Worm (Caenorhabditis elegans): ENCODE data around the gene hint-3.

Gene hint-3

DNA sequence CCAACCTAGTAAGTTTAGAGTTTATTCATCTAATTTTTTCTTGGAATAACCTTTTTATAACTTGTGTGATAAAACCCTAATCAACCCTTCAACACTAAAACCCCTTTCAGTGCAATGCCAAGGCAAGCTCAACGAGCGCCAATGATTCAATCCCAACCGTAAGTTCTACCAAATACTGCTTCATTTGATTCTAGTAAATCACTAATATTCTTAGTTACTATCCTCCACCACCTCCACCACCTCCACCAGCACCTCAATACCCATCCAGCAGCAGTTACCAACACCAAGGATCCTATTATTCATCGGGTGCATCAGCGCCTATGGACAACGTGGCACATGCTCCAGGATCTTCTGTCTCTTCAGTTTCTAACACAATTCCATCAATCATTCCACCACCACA lies 25.6 kb downstream of the hint-3 start:
- TF ChIP-seq lin-40 (tag; optimal IDR thresholded peaks at IDR 0.05), result no peak
- TF ChIP-seq akir-1 (GFP tag; optimal IDR thresholded peaks at IDR 0.05), result no peak
- no peak for TF ChIP-seq lag-1 (GFP tag; IDR thresholded peaks at IDR 0.05)

- TF ChIP-seq die-1 (tag; optimal IDR thresholded peaks at IDR 0.05) (no peak), madf-3 (GFP tag; IDR thresholded peaks at IDR 0.05) (0 out of 2 replicates have a peak, but pooled peaks have one; percentile 4)
Observed at ce11 chrV:7786639-7787038, 26.4 kb downstream of the hint-3 start.

- TF ChIP-seq ceh-40 (GFP tag; IDR thresholded peaks at IDR 0.05) (no peak), tlf-1 (GFP tag; optimal IDR thresholded peaks at IDR 0.05) (no peak), F22D6.2 (tag; optimal IDR thresholded peaks at IDR 0.05) (no peak), cebp-1 (GFP tag; IDR thresholded peaks at IDR 0.05) (no peak), cebp-1 (tag; optimal IDR thresholded peaks at IDR 0.05) (no peak), madf-6 (GFP tag; IDR thresholded peaks at IDR 0.05) (no peak), him-1 (tag; optimal IDR thresholded peaks at IDR 0.05) (no peak)
Observed at ce11 chrV:7793067-7793466, 32.8 kb downstream of the hint-3 start, which contains the start of gene flp-21. Gene flp-21 (plus strand): TSS chrV:7793367.

ce11 chrV:7798079-7798478 lies 37.8 kb downstream of the hint-3 start, which contains the start of gene ZK742.7:
Gene ZK742.7 (plus strand): TSS chrV:7798379.
- TF ChIP-seq zfh-2 (GFP tag; conservative IDR thresholded peaks at IDR 0.05) (no peak), nfya-2 (GFP tag; IDR thresholded peaks at IDR 0.05) (no peak), efl-1 (GFP tag; optimal IDR thresholded peaks at IDR 0.05) (no peak)

- TF ChIP-seq hmg-1.2 (GFP tag; IDR thresholded peaks at IDR 0.05), result no peak
- peak; percentile 71 for TF ChIP-seq lsl-1 (GFP tag; optimal IDR thresholded peaks at IDR 0.05)
- TF ChIP-seq F33H1.4 (GFP tag; IDR thresholded peaks at IDR 0.05), result peak; percentile 80
Observed at ce11 chrV:7803563-7803962, 43.3 kb downstream of the hint-3 start.

DNA sequence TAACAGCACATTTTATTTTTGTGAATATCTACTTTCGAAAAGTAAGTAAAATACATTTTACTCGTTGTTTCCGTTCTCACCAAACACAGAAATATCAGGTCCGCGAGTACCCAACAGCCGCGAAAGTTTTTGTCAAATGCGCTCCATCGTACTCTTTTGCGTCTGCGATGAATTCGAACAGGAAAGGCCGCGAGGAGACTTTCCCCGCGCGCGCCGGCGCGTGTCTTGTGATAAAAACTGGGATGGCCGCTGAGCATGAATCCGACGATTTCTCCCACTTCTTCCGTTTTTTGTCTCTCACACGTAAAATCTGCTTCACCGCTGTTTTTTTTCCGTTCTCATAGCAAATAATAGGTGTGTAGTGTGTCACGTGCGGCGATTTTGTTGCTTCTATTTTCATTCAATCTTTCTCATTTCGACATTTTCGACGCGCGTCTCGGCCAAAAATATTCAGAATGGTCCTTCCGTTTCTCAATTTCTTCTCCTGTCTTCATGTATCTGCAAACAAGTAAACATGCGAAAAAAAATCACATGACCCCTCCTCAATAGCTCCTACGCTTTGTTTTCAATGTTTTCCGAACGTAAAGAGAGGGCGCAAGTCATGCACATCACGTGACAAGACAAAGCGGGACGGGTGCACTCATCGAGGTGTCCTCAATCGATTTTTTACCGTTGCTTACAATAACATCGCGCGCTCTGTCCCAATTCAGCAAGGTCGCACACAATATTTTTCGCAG lies 44.0 kb downstream of the hint-3 start, which contains the start of gene uvs-1:
Gene uvs-1, minus strand, starts transcription at position 145 of the 737 bp plus-strand sequence.
- TF ChIP-seq ztf-26 (tag; optimal IDR thresholded peaks at IDR 0.05) (no peak), mes-4 (tag; optimal IDR thresholded peaks at IDR 0.05) (no peak), ets-4 (GFP tag; optimal IDR thresholded peaks at IDR 0.05) (no peak), dpl-1 (GFP tag; optimal IDR thresholded peaks at IDR 0.05) (peak; percentile 51), ceh-40 (GFP tag; IDR thresholded peaks at IDR 0.05) (no peak), rec-8 (tag; optimal IDR thresholded peaks at IDR 0.05) (no peak), snpc-1.3 (tag; optimal IDR thresholded peaks at IDR 0.05; ENCODE audit: insufficient read depth) (no peak), sea-2 (GFP tag; IDR thresholded peaks at IDR 0.05) (no peak), ekl-4 (GFP tag; IDR thresholded peaks at IDR 0.05) (no peak), cebp-1 (GFP tag; IDR thresholded peaks at IDR 0.05) (no peak), cebp-1 (tag; optimal IDR thresholded peaks at IDR 0.05) (peak; percentile 61), Y53F4B.3 (GFP tag; IDR thresholded peaks at IDR 0.05) (no peak), rcor-1 (GFP tag; IDR thresholded peaks at IDR 0.05) (no peak), ZK185.1 (tag; optimal IDR thresholded peaks at IDR 0.05; ENCODE audit: poor library complexity, severe bottlenecking) (no peak), F55B11.4 (tag; optimal IDR thresholded peaks at IDR 0.05; ENCODE audit: borderline replicate concordance, insufficient read depth) (no peak), let-607 (tag; optimal IDR thresholded peaks at IDR 0.05) (no peak), ceh-91 (GFP tag; IDR thresholded peaks at IDR 0.05) (peak; percentile 71), nhr-80 (tag; optimal IDR thresholded peaks at IDR 0.05) (peak; percentile 47), B0336.3 (GFP tag; IDR thresholded peaks at IDR 0.05) (peak; percentile 49; the same call in 1 of the 2 replicates), lin-54 (GFP tag; optimal IDR thresholded peaks at IDR 0.05) (peak; percentile 23), nhr-27 (tag; optimal IDR thresholded peaks at IDR 0.05) (no peak), C17E4.6 (GFP tag; IDR thresholded peaks at IDR 0.05) (0 out of 2 replicates have a peak, but pooled peaks have one; percentile 28), aptf-3 (GFP tag; IDR thresholded peaks at IDR 0.05) (no peak), gei-17 (GFP tag; optimal IDR thresholded peaks at IDR 0.05) (no peak)

Measured in whole organism, young adult.